Worm (Caenorhabditis elegans) whole organism, early embryonic: ENCODE data around the gene Y57G11B.3.
"Not testable (repeated sequence)": the region's sequence is repeated elsewhere in the genome, so short reads cannot be mapped to it uniquely, and the experiment has no call there.

Source experiments
- B0310.2 ChIP-seq: sonication (generic microtip); optimal IDR thresholded peaks from 2 replicates; lab custom pipeline; 2016; ENCODE audit warnings: mild to moderate bottlenecking, missing genetic modification characterization, missing compliant biosample characterization
- F13C5.2 ChIP-seq: sonication (generic microtip); optimal IDR thresholded peaks from 2 replicates; lab custom pipeline; 2017; ENCODE audit warnings: mild to moderate bottlenecking, missing genetic modification characterization, inconsistent platforms, missing compliant biosample characterization
- aly-1 ChIP-seq: sonication (generic microtip); optimal IDR thresholded peaks from 2 replicates; lab custom pipeline; 2016; ENCODE audit warnings: missing genetic modification characterization, missing compliant biosample characterization
- ama-1 ChIP-seq: fragments of 150-350 bp; optimal IDR thresholded peaks from 2 replicates; lab custom pipeline; 2014
- ceh-13 ChIP-seq: fragments of 200-800 bp; sonication (Bioruptor generic); optimal IDR thresholded peaks from 2 replicates; lab custom pipeline; 2018; ENCODE audit warnings: mild to moderate bottlenecking, missing genetic modification characterization, missing compliant biosample characterization
- ceh-36 ChIP-seq: sonication (generic microtip); optimal IDR thresholded peaks from 2 replicates; lab custom pipeline; 2016; ENCODE audit warnings: missing genetic modification characterization, inconsistent platforms, missing compliant biosample characterization
- ets-7 ChIP-seq: sonication (generic microtip); optimal IDR thresholded peaks from 2 replicates; lab custom pipeline; 2016; ENCODE audit warnings: missing genotype, missing genetic modification characterization, missing compliant biosample characterization
- flt-1 ChIP-seq: fragments of 200-800 bp; sonication (Bioruptor generic); IDR thresholded peaks from 2 replicates; pipeline ENCODE4 v1.3.6; 2022; ENCODE audit warnings: missing genetic modification characterization, missing compliant biosample characterization
- hmbx-1 ChIP-seq: sonication (generic microtip); optimal IDR thresholded peaks from 2 replicates; lab custom pipeline; 2016; ENCODE audit warnings: mild to moderate bottlenecking, missing genetic modification characterization, missing compliant biosample characterization
- hmg-4 ChIP-seq: fragments of 200-800 bp; sonication (Bioruptor generic); optimal IDR thresholded peaks from 2 replicates; lab custom pipeline; 2018; ENCODE audit warnings: mild to moderate bottlenecking, missing genetic modification characterization, missing compliant biosample characterization
- hnd-1 ChIP-seq: sonication (generic microtip); optimal IDR thresholded peaks from 2 replicates; lab custom pipeline; 2016; ENCODE audit warnings: missing genetic modification characterization, missing compliant biosample characterization
- pes-1 ChIP-seq: fragments of 200-800 bp; sonication (Bioruptor generic); IDR thresholded peaks from 2 replicates; pipeline ENCODE4 v1.3.6; 2022; ENCODE audit warnings: missing genetic modification reagents, missing genetic modification characterization, missing compliant biosample characterization
- scrt-1 ChIP-seq: fragments of 200-800 bp; sonication (Bioruptor generic); IDR thresholded peaks from 2 replicates; pipeline ENCODE4 v1.3.6; 2022; ENCODE audit warnings: missing genetic modification characterization, missing compliant biosample characterization
- sea-1 ChIP-seq: fragments of 200-800 bp; sonication (Bioruptor generic); conservative IDR thresholded peaks from 2 replicates; pipeline ENCODE4 v1.3.6; 2022; ENCODE audit warnings: missing genetic modification characterization, missing compliant biosample characterization
- tbx-11 ChIP-seq: fragments of 200-800 bp; sonication (Bioruptor generic); IDR thresholded peaks from 2 replicates; pipeline ENCODE4 v1.3.6; 2022; ENCODE audit warnings: missing genetic modification characterization, missing compliant biosample characterization
- tbx-37 ChIP-seq: fragments of 200-800 bp; sonication (Bioruptor generic); conservative IDR thresholded peaks from 2 replicates; pipeline ENCODE4 v1.3.6; 2022; ENCODE audit warnings: missing genetic modification reagents, missing genetic modification characterization, missing compliant biosample characterization
- tra-4 ChIP-seq: sonication (generic microtip); optimal IDR thresholded peaks from 2 replicates; lab custom pipeline; 2017; ENCODE audit warnings: missing genetic modification characterization, missing compliant biosample characterization

Gene Y57G11B.3

ce11 chrIV:14565062-14565461 is 9.1 kb downstream of the Y57G11B.3 start, which contains the start of gene Y57G11B.2:
Gene Y57G11B.2 (plus strand): TSS chrIV:14565362.
- TF ChIP-seq pes-1 (GFP tag; lab: Robert Waterston, UW) = no peak
- TF ChIP-seq aly-1 (tag; lab: Kevin White, UChicago) = no peak
- no peak for TF ChIP-seq tra-4
- TF ChIP-seq sea-1 (GFP tag; lab: Robert Waterston, UW) = no peak
- TF ChIP-seq tbx-37 (GFP tag; lab: Robert Waterston, UW) = no peak
- no peak for TF ChIP-seq F13C5.2 (tag; lab: Kevin White, UChicago)
- no peak for TF ChIP-seq hmg-4
- no peak for TF ChIP-seq scrt-1 (GFP tag; lab: Robert Waterston, UW)
- TF ChIP-seq ceh-13 (GFP tag; lab: Kevin White, UChicago) = no peak
- no peak for TF ChIP-seq B0310.2 (tag; lab: Kevin White, UChicago)
- no peak for TF ChIP-seq flt-1 (GFP tag; lab: Robert Waterston, UW)

DNA sequence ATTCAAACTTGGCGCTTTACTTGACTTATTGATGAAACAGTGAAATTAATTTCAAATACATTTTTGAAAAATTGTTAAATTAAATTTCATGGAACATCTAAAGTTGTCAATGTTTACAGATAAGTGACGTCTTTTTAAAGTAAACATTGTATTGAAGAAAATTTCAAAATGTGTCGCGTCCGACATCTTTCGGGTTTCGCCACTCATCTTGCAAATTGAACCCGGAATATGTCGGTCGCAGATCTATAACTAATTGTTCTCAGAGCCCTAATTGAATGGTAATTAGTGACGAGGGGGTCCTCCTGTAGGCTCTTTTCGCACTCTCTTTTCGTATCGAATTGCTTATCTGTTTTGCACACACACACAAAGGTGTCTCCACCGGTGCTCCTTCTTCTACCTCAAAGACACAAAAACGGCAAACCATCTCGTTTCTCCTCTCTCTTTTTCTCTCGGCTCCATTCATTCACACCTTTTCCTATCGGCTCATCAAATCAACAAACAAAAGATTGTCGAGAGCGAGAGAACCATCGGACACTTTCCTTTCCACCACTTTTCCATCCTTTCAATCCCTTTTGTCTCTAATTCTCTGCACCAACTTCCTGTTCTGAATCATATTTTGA is 11.4 kb downstream of the Y57G11B.3 start:
- TF ChIP-seq hnd-1 (no peak), ceh-36 (tag; lab: Kevin White, UChicago) (no peak), scrt-1 (GFP tag; lab: Robert Waterston, UW) (no peak), sea-1 (GFP tag; lab: Robert Waterston, UW) (no peak), pes-1 (GFP tag; lab: Robert Waterston, UW) (no peak), ama-1 (lab: Kevin White, UChicago) (no peak)

DNA sequence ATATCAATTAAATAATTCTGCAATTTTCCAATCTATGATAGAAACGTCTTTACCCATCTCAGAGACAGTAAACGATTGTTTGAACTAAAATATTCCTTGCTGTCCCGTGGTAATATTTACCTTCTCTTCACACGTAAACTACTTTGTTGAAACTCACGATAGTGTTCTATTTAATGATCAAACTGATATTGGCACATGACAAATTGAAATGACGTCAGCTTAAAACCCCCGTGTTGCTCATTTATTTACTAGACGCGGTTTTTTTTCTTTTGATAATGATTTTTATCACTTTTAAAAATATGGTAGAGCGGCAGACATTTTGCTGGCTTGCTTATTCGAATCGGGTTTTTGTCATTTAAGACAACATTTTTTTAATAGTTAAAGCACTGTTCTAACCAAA is 12.5 kb downstream of the Y57G11B.3 start:
- TF ChIP-seq ets-7 (tag; lab: Kevin White, UChicago) = no peak
- no peak for TF ChIP-seq ceh-13 (GFP tag; lab: Kevin White, UChicago)
- TF ChIP-seq pes-1 (GFP tag; lab: Robert Waterston, UW) = no peak
- TF ChIP-seq ceh-36 (tag; lab: Kevin White, UChicago) = no peak
- no peak for TF ChIP-seq flt-1 (GFP tag; lab: Robert Waterston, UW)
- TF ChIP-seq hmg-4 = no peak
- no peak for TF ChIP-seq hmbx-1 (tag; lab: Kevin White, UChicago)
- TF ChIP-seq hnd-1 = no peak
- no peak for TF ChIP-seq tra-4
- TF ChIP-seq tbx-11 (GFP tag; lab: Robert Waterston, UW) = no peak
- no peak for TF ChIP-seq ama-1 (lab: Kevin White, UChicago)
- TF ChIP-seq tbx-37 (GFP tag; lab: Robert Waterston, UW) = no peak
- TF ChIP-seq aly-1 (tag; lab: Kevin White, UChicago) = no peak
- TF ChIP-seq B0310.2 (tag; lab: Kevin White, UChicago) = no peak
- no peak for TF ChIP-seq F13C5.2 (tag; lab: Kevin White, UChicago)

- TF ChIP-seq pes-1 (GFP tag; lab: Robert Waterston, UW) (no peak), hnd-1 (no peak), ets-7 (tag; lab: Kevin White, UChicago) (no peak)
Observed at ce11 chrIV:14559267-14559666, 14.9 kb downstream of the Y57G11B.3 start.

- TF ChIP-seq scrt-1 (GFP tag; lab: Robert Waterston, UW) (no peak), tbx-11 (GFP tag; lab: Robert Waterston, UW) (no peak), ets-7 (tag; lab: Kevin White, UChicago) (no peak), F13C5.2 (tag; lab: Kevin White, UChicago) (no peak), flt-1 (GFP tag; lab: Robert Waterston, UW) (no peak), tra-4 (no peak), hmbx-1 (tag; lab: Kevin White, UChicago) (no peak), aly-1 (tag; lab: Kevin White, UChicago) (no peak), pes-1 (GFP tag; lab: Robert Waterston, UW) (no peak), ceh-13 (GFP tag; lab: Kevin White, UChicago) (no peak)
Observed at ce11 chrIV:14557642-14558041, 16.5 kb downstream of the Y57G11B.3 start.

DNA sequence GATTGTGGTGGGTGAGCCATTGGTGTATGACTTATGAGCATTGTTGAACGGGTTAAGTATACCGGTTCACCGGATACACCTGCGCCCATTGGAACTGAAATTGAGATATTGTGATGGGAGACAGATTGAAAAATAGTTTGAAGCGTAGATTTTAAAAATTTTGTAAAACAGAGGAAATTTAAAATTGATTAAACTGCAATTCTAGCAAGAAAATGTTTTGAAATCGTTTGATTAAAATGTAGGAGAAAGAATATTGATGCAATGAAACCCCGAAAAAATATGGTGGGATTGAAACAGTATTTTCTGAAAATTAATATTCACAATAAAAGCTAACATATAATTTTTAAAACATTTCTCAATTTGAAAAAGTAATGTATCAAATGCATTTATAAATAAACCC is 19.4 kb downstream of the Y57G11B.3 start, which contains the start of gene Y57G11B.6:
Gene Y57G11B.6, minus strand, starts transcription at position 101 of the 400 bp plus-strand sequence.
- TF ChIP-seq ceh-13 (GFP tag; lab: Kevin White, UChicago) (no peak), B0310.2 (tag; lab: Kevin White, UChicago) (no peak), tbx-11 (GFP tag; lab: Robert Waterston, UW) (no peak), tra-4 (no peak), flt-1 (GFP tag; lab: Robert Waterston, UW) (no peak), ceh-36 (tag; lab: Kevin White, UChicago) (no peak), scrt-1 (GFP tag; lab: Robert Waterston, UW) (no peak), ets-7 (tag; lab: Kevin White, UChicago) (no peak), hnd-1 (no peak)

DNA sequence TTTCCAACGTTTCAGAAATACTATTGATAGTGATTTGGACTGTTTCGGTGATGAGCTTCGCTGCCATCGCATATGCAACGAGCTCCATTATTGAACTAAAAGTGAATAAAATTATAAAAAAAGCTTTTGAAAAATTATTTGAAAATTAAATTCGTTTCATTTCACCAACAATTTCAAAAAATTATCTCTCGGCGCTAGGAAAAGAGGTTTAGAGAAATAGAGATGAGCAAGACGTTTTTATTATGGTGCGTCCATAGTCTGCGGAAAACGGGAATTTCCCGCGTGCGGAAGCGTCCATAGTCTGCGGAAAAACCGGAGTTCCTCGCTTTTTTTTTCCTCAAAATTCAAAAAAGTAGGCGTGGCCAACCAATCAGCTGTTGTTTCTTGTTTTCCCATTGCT is 22.3 kb downstream of the Y57G11B.3 start, which contains the start of gene pals-30:
Gene pals-30, minus strand, starts transcription at position 101 of the 400 bp plus-strand sequence.
- TF ChIP-seq B0310.2 (tag; lab: Kevin White, UChicago); ceh-13 (GFP tag; lab: Kevin White, UChicago); hmg-4: not testable (repeated sequence)

- no peak for TF ChIP-seq ceh-13 (GFP tag; lab: Kevin White, UChicago)
Observed at ce11 chrIV:14549308-14549707, 24.9 kb downstream of the Y57G11B.3 start, which contains the start of gene T27E7.9. Gene T27E7.9 (minus strand): TSS chrIV:14549408.
